Fruit fly (Drosophila melanogaster) whole organism, embryonic: ENCODE measurements around the gene fry.

Experiments used
- Awh ChIP-seq: fragments of 200-800 bp; sonication (Bioruptor generic); IDR thresholded peaks from 2 replicates; pipeline ENCODE4, ENCODE4 v1.3.6; 2022; ENCODE audit warnings: missing biosample characterization, missing genetic modification characterization
- BtbVII ChIP-seq: fragments of 200-800 bp; sonication (Bioruptor generic); optimal IDR thresholded peaks from 3 replicates; lab custom pipeline; 2017; ENCODE audit warnings: missing biosample characterization, mild to moderate bottlenecking, missing genetic modification characterization
- C15 ChIP-seq: fragments of 200-800 bp; sonication (Bioruptor generic); IDR thresholded peaks from 3 replicates; pipeline ENCODE4 v1.3.6; 2022; ENCODE audit warnings: missing biosample characterization, missing genetic modification characterization
- CG10147 ChIP-seq: fragments of 200-800 bp; sonication (Bioruptor generic); optimal IDR thresholded peaks from 2 replicates; lab custom pipeline; 2019; ENCODE audit warnings: missing biosample characterization, mild to moderate bottlenecking, missing genetic modification characterization, moderate library complexity
- CG13424 ChIP-seq: fragments of 200-800 bp; sonication (Bioruptor generic); optimal IDR thresholded peaks from 2 replicates; lab custom pipeline; 2019; ENCODE audit warnings: missing biosample characterization, mild to moderate bottlenecking, missing genetic modification characterization, moderate library complexity
- CG15514 ChIP-seq: fragments of 200-800 bp; sonication (Bioruptor generic); optimal IDR thresholded peaks from 3 replicates; lab custom pipeline; 2017; ENCODE audit warnings: missing biosample characterization, missing genetic modification characterization, mild to moderate bottlenecking, moderate library complexity, missing genetic modification reagents
- CG17359 ChIP-seq: fragments of 200-800 bp; sonication (Bioruptor generic); optimal IDR thresholded peaks from 3 replicates; lab custom pipeline; 2018; ENCODE audit warnings: missing biosample characterization, mild to moderate bottlenecking, missing genetic modification characterization, moderate library complexity
- CG2889 ChIP-seq: fragments of 200-800 bp; sonication (Bioruptor generic); IDR thresholded peaks from 3 replicates; pipeline ENCODE4 v1.3.6; 2022; ENCODE audit warnings: missing biosample characterization, missing genetic modification characterization
- CG31224 ChIP-seq: fragments of 200-800 bp; sonication (Bioruptor generic); IDR thresholded peaks from 2 replicates; pipeline ENCODE4 v1.3.6; 2022; ENCODE audit warnings: missing biosample characterization, missing genetic modification characterization
- CG31441 ChIP-seq: fragments of 200-800 bp; sonication (Bioruptor generic); IDR thresholded peaks from 2 replicates; pipeline ENCODE4 v1.3.6; 2022; ENCODE audit warnings: missing biosample characterization, missing genetic modification characterization
- CG4707 ChIP-seq: fragments of 200-800 bp; sonication (Bioruptor generic); optimal IDR thresholded peaks from 2 replicates; lab custom pipeline; 2018; ENCODE audit warnings: missing biosample characterization, mild to moderate bottlenecking, missing genetic modification characterization, moderate library complexity
- CG7271 ChIP-seq: fragments of 200-800 bp; sonication (Bioruptor generic); optimal IDR thresholded peaks from 2 replicates; lab custom pipeline; 2018; ENCODE audit warnings: missing biosample characterization, mild to moderate bottlenecking, missing genetic modification characterization, moderate library complexity
- CG7372 ChIP-seq: fragments of 200-800 bp; sonication (Bioruptor generic); IDR thresholded peaks from 2 replicates; pipeline ENCODE4 v1.3.6; 2022; ENCODE audit warnings: missing biosample characterization, missing genetic modification characterization
- CG8359 ChIP-seq: fragments of 200-800 bp; sonication (Bioruptor generic); optimal IDR thresholded peaks from 2 replicates; lab custom pipeline; 2017; ENCODE audit warnings: missing biosample characterization, mild to moderate bottlenecking, missing genetic modification characterization, borderline replicate concordance
- Doc3 ChIP-seq: fragments of 200-800 bp; sonication (Bioruptor generic); IDR thresholded peaks from 3 replicates; pipeline ENCODE4 v1.3.6; 2022; ENCODE audit warnings: missing biosample characterization, missing genetic modification characterization; ENCODE audit not compliant: partially characterized antibody
- Dp ChIP-seq: fragments of 200-800 bp; sonication (Bioruptor generic); optimal IDR thresholded peaks from 2 replicates; lab custom pipeline; 2018; ENCODE audit warnings: missing biosample characterization, mild to moderate bottlenecking, missing genetic modification characterization, moderate library complexity
- H15 ChIP-seq: fragments of 200-800 bp; sonication (Bioruptor generic); IDR thresholded peaks from 3 replicates; pipeline ENCODE4 v1.3.6; 2022; ENCODE audit warnings: missing biosample characterization, missing genetic modification characterization
- H2.0 ChIP-seq: fragments of 200-800 bp; sonication (Bioruptor generic); IDR thresholded peaks from 2 replicates; pipeline ENCODE4 v1.3.6; 2022; ENCODE audit warnings: missing biosample characterization, missing genetic modification characterization
- Hmr ChIP-seq: fragments of 200-800 bp; sonication (Bioruptor generic); optimal IDR thresholded peaks from 3 replicates; lab custom pipeline; 2017; ENCODE audit warnings: mild to moderate bottlenecking, missing biosample characterization, missing genetic modification reagents, missing genetic modification characterization
- Hr39 ChIP-seq: fragments of >200 bp; optimal IDR thresholded peaks from 2 replicates; lab custom pipeline; 2017
- MESR4 ChIP-seq: fragments of 200-800 bp; sonication (Bioruptor generic); optimal IDR thresholded peaks from 2 replicates; lab custom pipeline; 2018; ENCODE audit warnings: missing biosample characterization, mild to moderate bottlenecking, missing genetic modification characterization, moderate library complexity
- Opbp ChIP-seq: fragments of 200-800 bp; sonication (Bioruptor generic); IDR thresholded peaks from 3 replicates; pipeline ENCODE4 v1.3.6; 2022; ENCODE audit warnings: missing biosample characterization, missing genetic modification characterization; ENCODE audit not compliant: partially characterized antibody
- Side ChIP-seq: fragments of 200-800 bp; sonication (Bioruptor generic); optimal IDR thresholded peaks from 2 replicates; lab custom pipeline; 2016; ENCODE audit warnings: missing biosample characterization, missing genetic modification characterization
- ap ChIP-seq: fragments of 200-800 bp; sonication (Bioruptor generic); IDR thresholded peaks from 2 replicates; pipeline ENCODE4 v1.3.6; 2022; ENCODE audit warnings: missing biosample characterization, missing genetic modification characterization
- cad ChIP-seq: fragments of >200 bp; optimal IDR thresholded peaks from 2 replicates; lab custom pipeline; 2017; ENCODE audit warnings: missing biosample characterization, missing genetic modification characterization
- caup ChIP-seq: fragments of 200-800 bp; sonication (Bioruptor generic); optimal IDR thresholded peaks from 3 replicates; lab custom pipeline; 2017; ENCODE audit warnings: missing biosample characterization, mild to moderate bottlenecking, missing genetic modification characterization, moderate library complexity; ENCODE audit not compliant: severe bottlenecking
- dati ChIP-seq: fragments of 200-800 bp; sonication (Bioruptor generic); IDR thresholded peaks from 2 replicates; pipeline ENCODE4 v1.3.6; 2022; ENCODE audit warnings: missing biosample characterization, missing genetic modification characterization
- disco-r ChIP-seq: fragments of 200-800 bp; sonication (Bioruptor generic); optimal IDR thresholded peaks from 2 replicates; lab custom pipeline; 2016; ENCODE audit warnings: missing biosample characterization, missing genetic modification characterization
- dysf ChIP-seq: fragments of 200-800 bp; sonication (Bioruptor generic); IDR thresholded peaks from 3 replicates; pipeline ENCODE4 v1.3.6; 2022; ENCODE audit warnings: missing biosample characterization, missing genetic modification characterization
- emc ChIP-seq: fragments of 200-800 bp; sonication (Bioruptor generic); optimal IDR thresholded peaks from 2 replicates; lab custom pipeline; 2016; ENCODE audit warnings: missing biosample characterization, missing genetic modification characterization
- ems ChIP-seq: fragments of 200-800 bp; sonication (Bioruptor generic); optimal IDR thresholded peaks from 3 replicates; lab custom pipeline; 2016; ENCODE audit warnings: missing biosample characterization, missing genetic modification characterization
- eyg ChIP-seq: fragments of 200-800 bp; sonication (Bioruptor generic); optimal IDR thresholded peaks from 3 replicates; lab custom pipeline; 2016; ENCODE audit warnings: missing biosample characterization, missing genetic modification characterization
- fd64A ChIP-seq: fragments of 200-800 bp; sonication (Bioruptor generic); optimal IDR thresholded peaks from 3 replicates; lab custom pipeline; 2018; ENCODE audit warnings: missing biosample characterization, mild to moderate bottlenecking, missing genetic modification characterization
- gfzf ChIP-seq: fragments of 200-800 bp; sonication (Bioruptor generic); optimal IDR thresholded peaks from 2 replicates; lab custom pipeline; 2016; ENCODE audit warnings: missing biosample characterization, mild to moderate bottlenecking, missing genetic modification characterization, moderate library complexity
- grau ChIP-seq: fragments of 200-800 bp; optimal IDR thresholded peaks from 3 replicates; lab custom pipeline; 2019; ENCODE audit warnings: missing biosample characterization, mild to moderate bottlenecking, missing genetic modification characterization, moderate library complexity
- gt ChIP-seq: fragments of 200-800 bp; sonication (Bioruptor generic); IDR thresholded peaks from 2 replicates; pipeline ENCODE4 v1.3.6; 2022; ENCODE audit warnings: missing biosample characterization, missing genetic modification characterization
- h ChIP-seq: fragments of >200 bp; optimal IDR thresholded peaks from 2 replicates; lab custom pipeline; 2017
- jing ChIP-seq: fragments of 200-800 bp; sonication (Bioruptor generic); optimal IDR thresholded peaks from 2 replicates; lab custom pipeline; 2018; ENCODE audit warnings: missing biosample characterization, mild to moderate bottlenecking, missing genetic modification characterization
- knrl ChIP-seq: fragments of 200-800 bp; sonication (Bioruptor generic); IDR thresholded peaks from 3 replicates; pipeline ENCODE4 v1.3.6; 2022; ENCODE audit warnings: missing biosample characterization, missing genetic modification characterization; ENCODE audit not compliant: partially characterized antibody
- luna ChIP-seq: fragments of 200-800 bp; sonication (Bioruptor generic); optimal IDR thresholded peaks from 2 replicates; lab custom pipeline; 2016; ENCODE audit warnings: missing biosample characterization, missing genetic modification characterization
- nerfin-1 ChIP-seq: fragments of 200-800 bp; sonication (Bioruptor generic); optimal IDR thresholded peaks from 3 replicates; lab custom pipeline; 2019; ENCODE audit warnings: missing biosample characterization, mild to moderate bottlenecking, missing genetic modification characterization, moderate library complexity
- odd ChIP-seq: fragments of 200-800 bp; sonication (Bioruptor generic); optimal IDR thresholded peaks from 2 replicates; lab custom pipeline; 2017; ENCODE audit warnings: missing biosample characterization, mild to moderate bottlenecking, missing genetic modification characterization
- org-1 ChIP-seq: fragments of 200-800 bp; sonication (Bioruptor generic); optimal IDR thresholded peaks from 2 replicates; lab custom pipeline; 2017; ENCODE audit warnings: missing biosample characterization, missing genetic modification characterization
- pfk ChIP-seq: fragments of 200-800 bp; sonication (Bioruptor generic); optimal IDR thresholded peaks from 2 replicates; lab custom pipeline; 2018; ENCODE audit warnings: missing biosample characterization, mild to moderate bottlenecking, missing genetic modification characterization, moderate library complexity
- phol ChIP-seq: fragments of 200-800 bp; sonication (Bioruptor generic); optimal IDR thresholded peaks from 3 replicates; lab custom pipeline; 2018; ENCODE audit warnings: missing biosample characterization, mild to moderate bottlenecking, missing genetic modification characterization, moderate library complexity
- repo ChIP-seq: fragments of 200-800 bp; sonication (Bioruptor generic); optimal IDR thresholded peaks from 2 replicates; lab custom pipeline; 2016; ENCODE audit warnings: missing biosample characterization, missing genetic modification characterization
- row ChIP-seq: fragments of 200-800 bp; sonication (Bioruptor generic); IDR thresholded peaks from 3 replicates; pipeline ENCODE4 v1.3.6; 2022; ENCODE audit warnings: missing biosample characterization, missing genetic modification characterization
- slbo ChIP-seq: fragments of 200-800 bp; sonication (Bioruptor generic); IDR thresholded peaks from 2 replicates; pipeline ENCODE4 v1.3.6; 2022; ENCODE audit warnings: missing biosample characterization, missing genetic modification characterization
- sqz ChIP-seq: fragments of 200-800 bp; sonication (Bioruptor generic); optimal IDR thresholded peaks from 3 replicates; lab custom pipeline; 2018; ENCODE audit warnings: missing biosample characterization, mild to moderate bottlenecking, missing genetic modification characterization
- tio ChIP-seq: fragments of 200-800 bp; sonication (Bioruptor generic); optimal IDR thresholded peaks from 2 replicates; lab custom pipeline; 2017; ENCODE audit warnings: missing biosample characterization, missing genetic modification characterization, inconsistent platforms
- zfh1 ChIP-seq: fragments of 200-800 bp; sonication (Bioruptor generic); IDR thresholded peaks from 3 replicates; pipeline ENCODE4 v1.3.6; 2022; ENCODE audit warnings: missing biosample characterization, missing genetic modification characterization

The fry gene

dm6 chr3L:9718929-9719328 lies 40.0 kb upstream of the fry start, which contains the start of the genes CG18178 and CG14174 (continued):
- no peak for TF ChIP-seq CG7271 (tag; lab: Kevin White, UChicago)
- no peak for TF ChIP-seq fd64A (GFP tag; lab: Kevin White, UChicago)
- TF ChIP-seq ap (GFP tag; lab: Robert Waterston, UW), result no peak
- TF ChIP-seq phol, result peak; percentile 77
- TF ChIP-seq CG13424 (tag; lab: Kevin White, UChicago), result peak; percentile 85
- TF ChIP-seq nerfin-1 (tag; lab: Kevin White, UChicago), result peak; percentile 74
- peak; percentile 57 for TF ChIP-seq caup (GFP tag; lab: Kevin White, UChicago)
- no peak for TF ChIP-seq tio
- TF ChIP-seq dysf, result peak; percentile 68; the same call in 2 of the 3 replicates
- peak; percentile 70 for TF ChIP-seq zfh1 (GFP tag; lab: Robert Waterston, UW)
- TF ChIP-seq Hmr (GFP tag; lab: Kevin White, UChicago), result no peak
- TF ChIP-seq ems, result no peak
- TF ChIP-seq eyg (GFP tag; lab: Kevin White, UChicago), result no peak
- peak; percentile 79 for TF ChIP-seq CG15514 (GFP tag; lab: Kevin White, UChicago)
- TF ChIP-seq CG2889 (GFP tag; lab: Robert Waterston, UW), result 0 out of 3 replicates have a peak, but pooled peaks have one; percentile 24
- TF ChIP-seq Awh (GFP tag; lab: Robert Waterston, UW), result no peak
- no peak for TF ChIP-seq pfk (GFP tag; lab: Kevin White, UChicago)
- no peak for TF ChIP-seq dati (GFP tag; lab: Robert Waterston, UW)
- no peak for TF ChIP-seq gt
- TF ChIP-seq h (lab: Kevin White, UChicago), result no peak
- peak; percentile 66 for TF ChIP-seq CG7372 (GFP tag; lab: Robert Waterston, UW)
- TF ChIP-seq slbo (GFP tag; lab: Robert Waterston, UW), result peak; percentile 83
- no peak for TF ChIP-seq luna (GFP tag; lab: Kevin White, UChicago)
- no peak for TF ChIP-seq CG4707
- no peak for TF ChIP-seq sqz (GFP tag; lab: Kevin White, UChicago)
- no peak for TF ChIP-seq repo (GFP tag; lab: Kevin White, UChicago)
- peak; percentile 33; the same call in 1 of the 2 replicates for TF ChIP-seq H2.0 (GFP tag; lab: Robert Waterston, UW)
- peak; percentile 90 for TF ChIP-seq row (GFP tag; lab: Robert Waterston, UW)
- no peak for TF ChIP-seq org-1
- peak; percentile 69 for TF ChIP-seq CG31441 (GFP tag; lab: Robert Waterston, UW)
- peak; percentile 55 for TF ChIP-seq BtbVII (GFP tag; lab: Kevin White, UChicago)
- TF ChIP-seq Hr39 (lab: Kevin White, UChicago), result no peak
- no peak for TF ChIP-seq Doc3 (GFP tag; lab: Robert Waterston, UW)
- peak; percentile 53 for TF ChIP-seq CG17359 (tag; lab: Kevin White, UChicago)
- peak; percentile 14; the same call in 1 of the 2 replicates for TF ChIP-seq CG31224 (GFP tag; lab: Robert Waterston, UW)
- TF ChIP-seq jing (GFP tag; lab: Kevin White, UChicago), result peak; percentile 11
- peak; percentile 58 for TF ChIP-seq gfzf (GFP tag; lab: Kevin White, UChicago)
- TF ChIP-seq CG8359 (GFP tag; lab: Kevin White, UChicago), result no peak
- no peak for TF ChIP-seq emc
- TF ChIP-seq H15 (GFP tag; lab: Robert Waterston, UW), result peak; percentile 29; the same call in 1 of the 3 replicates
- no peak for TF ChIP-seq disco-r
- TF ChIP-seq MESR4 (GFP tag; lab: Kevin White, UChicago), result no peak
- TF ChIP-seq odd (GFP tag; lab: Kevin White, UChicago), result no peak
- peak; percentile 80 for TF ChIP-seq CG10147 (GFP tag; lab: Kevin White, UChicago)
- TF ChIP-seq Dp (GFP tag; lab: Kevin White, UChicago), result peak; percentile 23
- TF ChIP-seq knrl (GFP tag; lab: Robert Waterston, UW), result 0 out of 3 replicates have a peak, but pooled peaks have one; percentile 26
- TF ChIP-seq grau (tag; lab: Kevin White, UChicago), result peak; percentile 83
- TF ChIP-seq Opbp (GFP tag; lab: Robert Waterston, UW), result no peak
- no peak for TF ChIP-seq Side
- no peak for TF ChIP-seq cad
- TF ChIP-seq C15 (GFP tag; lab: Robert Waterston, UW), result peak; percentile 14; the same call in 1 of the 3 replicates
